Worm (Caenorhabditis elegans): ENCODE results near the gene trxr-1.

ce11 chrIV:6974162-6974938 lies 37.4 kb upstream of the trxr-1 start:
- no peak for TF ChIP-seq nhr-48 (tag; optimal IDR thresholded peaks at IDR 0.05)
- no peak for TF ChIP-seq nhr-28 (tag; optimal IDR thresholded peaks at IDR 0.05)
